Comparison of ENCODE assay signal across 3 fruit fly cellular contexts in genomic region chr3L:16893647-16894046, dm6.
TF ChIP-seq lines count a peak whose summit lies in the region.

No protein-coding gene starts in this region.

- no peak for TF ChIP-seq CTCF in whole organism, embryonic (GFP tag; optimal IDR thresholded peaks at IDR 0.05; lab: Kevin White, UChicago)

TF ChIP-seq in whole organism, embryonic, 481 proteins besides CTCF, POLR2A, EP300 and RAD21 (continues in another document):
- peak; percentile 65 for TF ChIP-seq CG2678 (tag; optimal IDR thresholded peaks at IDR 0.05; lab: Kevin White, UChicago)
- peak; percentile 50 for TF ChIP-seq CG7839 (tag; optimal IDR thresholded peaks at IDR 0.05; lab: Kevin White, UChicago)
- TF ChIP-seq CG42726 (GFP tag; IDR thresholded peaks at IDR 0.05; lab: Robert Waterston, UW; ENCODE audit: partially characterized antibody) = no peak
- TF ChIP-seq CG15269 (tag; optimal IDR thresholded peaks at IDR 0.05; lab: Kevin White, UChicago) = peak; percentile 33
- no peak for TF ChIP-seq az2 (GFP tag; optimal IDR thresholded peaks at IDR 0.05; lab: Kevin White, UChicago)
- TF ChIP-seq trh (GFP tag; optimal IDR thresholded peaks at IDR 0.05; lab: Kevin White, UChicago) = no peak
- TF ChIP-seq CG17385 (GFP tag; optimal IDR thresholded peaks at IDR 0.05; lab: Kevin White, UChicago) = peak; percentile 38
- no peak for TF ChIP-seq CG10321 (GFP tag; IDR thresholded peaks at IDR 0.05; lab: Robert Waterston, UW)
- no peak for TF ChIP-seq eyg (GFP tag; optimal IDR thresholded peaks at IDR 0.05; lab: Kevin White, UChicago)
- no peak for TF ChIP-seq CG1024 (GFP tag; IDR thresholded peaks at IDR 0.05; lab: Robert Waterston, UW)
- no peak for TF ChIP-seq ato (GFP tag; IDR thresholded peaks at IDR 0.05; lab: Robert Waterston, UW; ENCODE audit: partially characterized antibody)
- no peak for TF ChIP-seq nom (GFP tag; optimal IDR thresholded peaks at IDR 0.05; lab: Kevin White, UChicago)
- peak; percentile 43; the same call in 1 of the 2 replicates for TF ChIP-seq CG32532 (GFP tag; IDR thresholded peaks at IDR 0.05; lab: Robert Waterston, UW)
- no peak for TF ChIP-seq B-H2 (GFP tag; optimal IDR thresholded peaks at IDR 0.05; lab: Kevin White, UChicago)
- peak; percentile 41 for TF ChIP-seq grau (tag; optimal IDR thresholded peaks at IDR 0.05; lab: Kevin White, UChicago)
- peak; percentile 63 for TF ChIP-seq CG11504 (tag; optimal IDR thresholded peaks at IDR 0.05; lab: Kevin White, UChicago)
- peak; percentile 9 for TF ChIP-seq CG10209 (GFP tag; optimal IDR thresholded peaks at IDR 0.05; lab: Kevin White, UChicago)
- no peak for TF ChIP-seq CG12391 (tag; optimal IDR thresholded peaks at IDR 0.05; lab: Kevin White, UChicago)
- no peak for TF ChIP-seq CG12155 (GFP tag; optimal IDR thresholded peaks at IDR 0.05; lab: Kevin White, UChicago)
- peak; percentile 4 for TF ChIP-seq CG13296 (GFP tag; optimal IDR thresholded peaks at IDR 0.05; lab: Kevin White, UChicago)
- TF ChIP-seq CG8089 (GFP tag; optimal IDR thresholded peaks at IDR 0.05; lab: Kevin White, UChicago) = no peak
- TF ChIP-seq fd64A (GFP tag; optimal IDR thresholded peaks at IDR 0.05; lab: Kevin White, UChicago) = no peak
- TF ChIP-seq CG11695 (GFP tag; IDR thresholded peaks at IDR 0.05; lab: Robert Waterston, UW) = peak; percentile 59; the same call in 2 of the 3 replicates
- peak; percentile 2 for TF ChIP-seq phol (tag; optimal IDR thresholded peaks at IDR 0.05; lab: Kevin White, UChicago)
- peak; percentile 28; the same call in 1 of the 2 replicates for TF ChIP-seq lmd (GFP tag; IDR thresholded peaks at IDR 0.05; lab: Robert Waterston, UW)
- peak; percentile 42 for TF ChIP-seq dmrt99B (tag; optimal IDR thresholded peaks at IDR 0.05; lab: Kevin White, UChicago)
- peak; percentile 22 for TF ChIP-seq PHDP (tag; optimal IDR thresholded peaks at IDR 0.05; lab: Kevin White, UChicago)
- TF ChIP-seq CG10366 (GFP tag; IDR thresholded peaks at IDR 0.05; lab: Robert Waterston, UW) = peak; percentile 26; the same call in 1 of the 2 replicates
- peak; percentile 37; the same call in 1 of the 2 replicates for TF ChIP-seq Drgx (GFP tag; IDR thresholded peaks at IDR 0.05; lab: Robert Waterston, UW)

TF ChIP-seq in whole organism, prepupa, 60 proteins besides CTCF, POLR2A, EP300 and RAD21 (continues in another document):
- TF ChIP-seq net (GFP tag; optimal IDR thresholded peaks at IDR 0.05; lab: Kevin White, UChicago) (no peak), Gug (GFP tag; IDR thresholded peaks at IDR 0.05; lab: Robert Waterston, UW) (no peak), spab (GFP tag; optimal IDR thresholded peaks at IDR 0.05; lab: Kevin White, UChicago) (no peak), CG15336 (GFP tag; IDR thresholded peaks at IDR 0.05; lab: Robert Waterston, UW) (peak; percentile 52; the same call in 1 of the 2 replicates), CG34406 (GFP tag; optimal IDR thresholded peaks at IDR 0.05; lab: Kevin White, UChicago) (no peak), CG8319 (GFP tag; optimal IDR thresholded peaks at IDR 0.05; lab: Kevin White, UChicago) (no peak), dsx (GFP tag; optimal IDR thresholded peaks at IDR 0.05; lab: Kevin White, UChicago; ENCODE audit: poor library complexity, severe bottlenecking) (no peak), CG7368 (GFP tag; optimal IDR thresholded peaks at IDR 0.05; lab: Kevin White, UChicago) (no peak), Hr38 (GFP tag; optimal IDR thresholded peaks at IDR 0.05; lab: Kevin White, UChicago) (no peak), CG6808 (GFP tag; optimal IDR thresholded peaks at IDR 0.05; lab: Kevin White, UChicago) (no peak), CG3919 (GFP tag; optimal IDR thresholded peaks at IDR 0.05; lab: Kevin White, UChicago) (no peak), Hr4 (GFP tag; optimal IDR thresholded peaks at IDR 0.05; lab: Kevin White, UChicago) (peak; percentile 64), CG31627 (GFP tag; optimal IDR thresholded peaks at IDR 0.05; lab: Kevin White, UChicago) (no peak), CG4318 (GFP tag; optimal IDR thresholded peaks at IDR 0.05; lab: Kevin White, UChicago) (peak; percentile 13), ss (GFP tag; optimal IDR thresholded peaks at IDR 0.05; lab: Kevin White, UChicago) (no peak), achi (GFP tag; optimal IDR thresholded peaks at IDR 0.05; lab: Kevin White, UChicago) (no peak), CG10631 (GFP tag; optimal IDR thresholded peaks at IDR 0.05; lab: Kevin White, UChicago) (no peak), CG6276 (GFP tag; optimal IDR thresholded peaks at IDR 0.05; lab: Kevin White, UChicago) (peak; percentile 45), CG6163 (GFP tag; IDR thresholded peaks at IDR 0.05; lab: Robert Waterston, UW) (0 out of 3 replicates have a peak, but pooled peaks have one; percentile 12), Eip78C (GFP tag; lab: Kevin White, UChicago) (no peak), CG10669 (GFP tag; optimal IDR thresholded peaks at IDR 0.05; lab: Kevin White, UChicago) (no peak), CG11294 (GFP tag; IDR thresholded peaks at IDR 0.05; lab: Robert Waterston, UW) (no peak), esn (GFP tag; optimal IDR thresholded peaks at IDR 0.05; lab: Kevin White, UChicago) (no peak), CG8632 (GFP tag; optimal IDR thresholded peaks at IDR 0.05; lab: Kevin White, UChicago) (no peak), Smox (GFP tag; optimal IDR thresholded peaks at IDR 0.05; lab: Kevin White, UChicago) (no peak), CG11762 (GFP tag; optimal IDR thresholded peaks at IDR 0.05; lab: Kevin White, UChicago; ENCODE audit: insufficient read depth) (no peak), CG8119 (GFP tag; IDR thresholded peaks at IDR 0.05; lab: Robert Waterston, UW) (peak; percentile 73), Sox14 (GFP tag; optimal IDR thresholded peaks at IDR 0.05; lab: Kevin White, UChicago) (no peak), Ets96B (tag; optimal IDR thresholded peaks at IDR 0.05; lab: Kevin White, UChicago) (no peak), svp (GFP tag; lab: Kevin White, UChicago) (no peak), Met (GFP tag; optimal IDR thresholded peaks at IDR 0.05; lab: Kevin White, UChicago) (no peak), Eip75B (GFP tag; optimal IDR thresholded peaks at IDR 0.05; lab: Kevin White, UChicago) (no peak), CG3032 (tag; optimal IDR thresholded peaks at IDR 0.05; lab: Kevin White, UChicago) (no peak), CG6792 (GFP tag; optimal IDR thresholded peaks at IDR 0.05; lab: Kevin White, UChicago) (no peak)

TF ChIP-seq in whole organism, pupa, 21 proteins besides CTCF, POLR2A, EP300 and RAD21:
- peak; percentile 8 for TF ChIP-seq CG14655 (GFP tag; optimal IDR thresholded peaks at IDR 0.05; lab: Kevin White, UChicago)
- peak; percentile 28; the same call in 1 of the 2 replicates for TF ChIP-seq Ets98B (GFP tag; IDR thresholded peaks at IDR 0.05; lab: Robert Waterston, UW)
- no peak for TF ChIP-seq rn (GFP tag; IDR thresholded peaks at IDR 0.05; lab: Robert Waterston, UW)
- TF ChIP-seq CG4496 (GFP tag; IDR thresholded peaks at IDR 0.05; lab: Robert Waterston, UW) = peak; percentile 28; the same call in 1 of the 3 replicates
- TF ChIP-seq fd96Ca (GFP tag; IDR thresholded peaks at IDR 0.05; lab: Robert Waterston, UW) = peak; percentile 44; the same call in 1 of the 3 replicates

Comparison
In these comparisons a context has a peak if more than half of its experiments do, and no peak if none do; other contexts are left out.
1. Of the 7 proteins assayed by ChIP-seq in both whole organism, embryonic and whole organism, prepupa: peak only in whole organism, embryonic: Sox102F; only in whole organism, prepupa: none; in both: none; in neither: 6.